Fruit fly (Drosophila melanogaster) whole organism, embryonic: ENCODE measurements around the gene Ptp10D.

Experiments used
- Ada2b ChIP-seq: fragments of 200-800 bp; sonication (Bioruptor generic); IDR thresholded peaks from 2 replicates; pipeline ENCODE4 v1.3.6; 2022; ENCODE audit warnings: missing biosample characterization, missing genetic modification characterization
- CG10209 ChIP-seq: fragments of 200-800 bp; sonication (Bioruptor generic); optimal IDR thresholded peaks from 3 replicates; lab custom pipeline; 2017; ENCODE audit warnings: missing biosample characterization, mild to moderate bottlenecking, missing genetic modification characterization, missing genetic modification reagents
- CG1024 ChIP-seq: fragments of 200-800 bp; sonication (Bioruptor generic); IDR thresholded peaks from 2 replicates; pipeline ENCODE4 v1.3.6; 2022; ENCODE audit warnings: missing biosample characterization, missing genetic modification characterization
- CG10565 ChIP-seq: fragments of 200-800 bp; sonication (Bioruptor generic); optimal IDR thresholded peaks from 3 replicates; lab custom pipeline; 2016; ENCODE audit warnings: missing biosample characterization, mild to moderate bottlenecking, missing genetic modification characterization
- CG11696 ChIP-seq: fragments of 200-800 bp; sonication (Bioruptor generic); IDR thresholded peaks from 2 replicates; pipeline ENCODE4 v1.3.6; 2022; ENCODE audit warnings: missing biosample characterization, missing genetic modification characterization
- CG12299 ChIP-seq: fragments of 200-800 bp; sonication (Bioruptor generic); optimal IDR thresholded peaks from 2 replicates; lab custom pipeline; 2018; ENCODE audit warnings: missing biosample characterization, mild to moderate bottlenecking, missing genetic modification characterization
- CG12391 ChIP-seq: fragments of 200-800 bp; sonication (Bioruptor generic); optimal IDR thresholded peaks from 3 replicates; lab custom pipeline; 2018; ENCODE audit warnings: missing biosample characterization, mild to moderate bottlenecking, missing genetic modification characterization, moderate library complexity
- CG14050 ChIP-seq: fragments of 200-800 bp; sonication (Bioruptor generic); IDR thresholded peaks from 3 replicates; pipeline ENCODE4 v1.3.6; 2022; ENCODE audit warnings: missing biosample characterization, missing genetic modification characterization
- CG14965 ChIP-seq: fragments of 200-800 bp; sonication (Bioruptor generic); optimal IDR thresholded peaks from 2 replicates; lab custom pipeline; 2016; ENCODE audit warnings: missing biosample characterization, missing genetic modification characterization, borderline replicate concordance
- CG18476 ChIP-seq: fragments of 200-800 bp; sonication (Bioruptor generic); optimal IDR thresholded peaks from 2 replicates; lab custom pipeline; 2016; ENCODE audit warnings: missing biosample characterization, mild to moderate bottlenecking, missing genetic modification characterization
- CG31224 ChIP-seq: fragments of 200-800 bp; sonication (Bioruptor generic); IDR thresholded peaks from 2 replicates; pipeline ENCODE4 v1.3.6; 2022; ENCODE audit warnings: missing biosample characterization, missing genetic modification characterization
- CG3163 ChIP-seq: fragments of 200-800 bp; sonication (Bioruptor generic); optimal IDR thresholded peaks from 3 replicates; lab custom pipeline; 2016; ENCODE audit warnings: missing biosample characterization, missing genetic modification characterization
- CG34376 ChIP-seq: fragments of 200-800 bp; sonication (Bioruptor generic); optimal IDR thresholded peaks from 2 replicates; lab custom pipeline; 2018; ENCODE audit warnings: missing biosample characterization, mild to moderate bottlenecking, missing genetic modification characterization
- CG34422 ChIP-seq: fragments of 200-800 bp; sonication (Bioruptor generic); IDR thresholded peaks from 3 replicates; pipeline ENCODE4 v1.3.6; 2022; ENCODE audit warnings: missing biosample characterization, missing genetic modification characterization
- CG4424 ChIP-seq: fragments of 200-800 bp; sonication (Bioruptor generic); optimal IDR thresholded peaks from 3 replicates; lab custom pipeline; 2016; ENCODE audit warnings: missing biosample characterization, missing genetic modification characterization
- CG4730 ChIP-seq: fragments of 200-800 bp; sonication (Bioruptor generic); IDR thresholded peaks from 2 replicates; pipeline ENCODE4 v1.3.6; 2022; ENCODE audit warnings: missing biosample characterization, missing genetic modification characterization
- CG7963 ChIP-seq: fragments of 200-800 bp; sonication (Bioruptor generic); IDR thresholded peaks from 3 replicates; pipeline ENCODE4 v1.3.6; 2022; ENCODE audit warnings: missing biosample characterization, missing genetic modification characterization; ENCODE audit not compliant: partially characterized antibody
- CkIIα-i1 ChIP-seq: fragments of 200-800 bp; sonication (Bioruptor generic); IDR thresholded peaks from 2 replicates; pipeline ENCODE4 v1.3.6; 2022; ENCODE audit warnings: missing biosample characterization, missing genetic modification characterization
- CoRest ChIP-seq: fragments of 200-800 bp; sonication (Bioruptor generic); optimal IDR thresholded peaks from 3 replicates; lab custom pipeline; 2018; ENCODE audit warnings: missing biosample characterization, mild to moderate bottlenecking, missing genetic modification characterization, moderate library complexity
- Eip74EF ChIP-seq, 2 experiments: fragments of 200-800 bp in 1 of 2; fragments of >200 bp in 1 of 2; sonication (Bioruptor generic) in 1 of 2; optimal IDR thresholded peaks; 2 replicates each; lab custom pipeline; 2017 to 2019; ENCODE audit warnings: missing biosample characterization in 2 of 2, missing genetic modification characterization in 2 of 2, mild to moderate bottlenecking in 1 of 2, moderate library complexity in 1 of 2
- H15 ChIP-seq: fragments of 200-800 bp; sonication (Bioruptor generic); IDR thresholded peaks from 3 replicates; pipeline ENCODE4 v1.3.6; 2022; ENCODE audit warnings: missing biosample characterization, missing genetic modification characterization
- Hsf ChIP-seq: fragments of 200-800 bp; sonication (Bioruptor generic); optimal IDR thresholded peaks from 3 replicates; lab custom pipeline; 2016; ENCODE audit warnings: missing biosample characterization, missing genetic modification characterization
- Max ChIP-seq: fragments of 200-800 bp; sonication (Bioruptor generic); optimal IDR thresholded peaks from 2 replicates; lab custom pipeline; 2016; ENCODE audit warnings: missing biosample characterization, mild to moderate bottlenecking, missing genetic modification characterization
- Mes4 ChIP-seq: fragments of 200-800 bp; sonication (Bioruptor generic); optimal IDR thresholded peaks from 2 replicates; lab custom pipeline; 2016; ENCODE audit warnings: missing biosample characterization, missing genetic modification characterization
- Myb ChIP-seq: fragments of 200-800 bp; sonication (Bioruptor generic); optimal IDR thresholded peaks from 2 replicates; lab custom pipeline; 2016; ENCODE audit warnings: missing biosample characterization, missing genetic modification characterization
- Neu2 ChIP-seq: fragments of 200-800 bp; sonication (Bioruptor generic); optimal IDR thresholded peaks from 3 replicates; lab custom pipeline; 2016; ENCODE audit warnings: missing biosample characterization, missing genetic modification characterization, borderline replicate concordance
- PHDP ChIP-seq: fragments of 200-800 bp; sonication (Bioruptor generic); optimal IDR thresholded peaks from 3 replicates; lab custom pipeline; 2018; ENCODE audit warnings: missing biosample characterization, mild to moderate bottlenecking, missing genetic modification characterization, moderate library complexity
- Poxn ChIP-seq: fragments of 200-800 bp; sonication (Bioruptor generic); IDR thresholded peaks from 2 replicates; pipeline ENCODE4 v1.3.6; 2022; ENCODE audit warnings: missing biosample characterization, missing genetic modification characterization
- Six4 ChIP-seq: fragments of 200-800 bp; sonication (Bioruptor generic); optimal IDR thresholded peaks from 2 replicates; lab custom pipeline; 2016; ENCODE audit warnings: missing biosample characterization, missing genetic modification characterization
- Trl ChIP-seq, 3 experiments: fragments of >200 bp in 2 of 3; fragments of 200-800 bp in 1 of 3; sonication (Bioruptor generic) in 1 of 3; optimal IDR thresholded peaks; 2 replicates in 1 of 3; 3 replicates in 2 of 3; lab custom pipeline; 2016 to 2017; ENCODE audit warnings: missing biosample characterization in 1 of 3, missing genetic modification characterization in 1 of 3
- ap ChIP-seq: fragments of 200-800 bp; sonication (Bioruptor generic); IDR thresholded peaks from 2 replicates; pipeline ENCODE4 v1.3.6; 2022; ENCODE audit warnings: missing biosample characterization, missing genetic modification characterization
- cato ChIP-seq: fragments of 200-800 bp; sonication (Bioruptor generic); optimal IDR thresholded peaks from 2 replicates; lab custom pipeline; 2016; ENCODE audit warnings: missing biosample characterization, missing genetic modification characterization, borderline replicate concordance
- dati ChIP-seq: fragments of 200-800 bp; sonication (Bioruptor generic); IDR thresholded peaks from 2 replicates; pipeline ENCODE4 v1.3.6; 2022; ENCODE audit warnings: missing biosample characterization, missing genetic modification characterization
- disco-r ChIP-seq: fragments of 200-800 bp; sonication (Bioruptor generic); optimal IDR thresholded peaks from 2 replicates; lab custom pipeline; 2016; ENCODE audit warnings: missing biosample characterization, missing genetic modification characterization
- emc ChIP-seq: fragments of 200-800 bp; sonication (Bioruptor generic); optimal IDR thresholded peaks from 2 replicates; lab custom pipeline; 2016; ENCODE audit warnings: missing biosample characterization, missing genetic modification characterization
- esg ChIP-seq: fragments of 200-800 bp; sonication (Bioruptor generic); conservative IDR thresholded peaks from 2 replicates; pipeline ENCODE4 v1.3.6; 2022; ENCODE audit warnings: missing biosample characterization, missing genetic modification characterization
- eyg ChIP-seq: fragments of 200-800 bp; sonication (Bioruptor generic); optimal IDR thresholded peaks from 3 replicates; lab custom pipeline; 2016; ENCODE audit warnings: missing biosample characterization, missing genetic modification characterization
- gfzf ChIP-seq: fragments of 200-800 bp; sonication (Bioruptor generic); optimal IDR thresholded peaks from 2 replicates; lab custom pipeline; 2016; ENCODE audit warnings: missing biosample characterization, mild to moderate bottlenecking, missing genetic modification characterization, moderate library complexity
- her ChIP-seq: fragments of 200-800 bp; sonication (Bioruptor generic); optimal IDR thresholded peaks from 2 replicates; lab custom pipeline; 2016; ENCODE audit warnings: missing biosample characterization, missing genetic modification characterization
- inv ChIP-seq: fragments of 200-800 bp; sonication (Bioruptor generic); IDR thresholded peaks from 2 replicates; pipeline ENCODE4 v1.3.6; 2022; ENCODE audit warnings: missing biosample characterization, missing genetic modification characterization; ENCODE audit not compliant: partially characterized antibody
- org-1 ChIP-seq: fragments of 200-800 bp; sonication (Bioruptor generic); optimal IDR thresholded peaks from 2 replicates; lab custom pipeline; 2017; ENCODE audit warnings: missing biosample characterization, missing genetic modification characterization
- prd ChIP-seq, 3 experiments: fragments of >200 bp in 2 of 3; fragments of 200-800 bp in 1 of 3; sonication (Bioruptor generic) in 1 of 3; optimal IDR thresholded peaks in 2 of 3; IDR thresholded peaks in 1 of 3; 2 replicates in 2 of 3; 3 replicates in 1 of 3; pipeline versions ENCODE4 v1.3.6 to Lab custom; 2017 to 2022; ENCODE audit warnings: missing biosample characterization in 1 of 3, missing genetic modification characterization in 1 of 3
- schlank ChIP-seq: fragments of 200-800 bp; sonication (Bioruptor generic); optimal IDR thresholded peaks from 2 replicates; lab custom pipeline; 2018; ENCODE audit warnings: missing biosample characterization, mild to moderate bottlenecking, missing genetic modification characterization
- sr ChIP-seq: fragments of 200-800 bp; sonication (Bioruptor generic); IDR thresholded peaks from 3 replicates; pipeline ENCODE4 v1.3.6; 2022; ENCODE audit warnings: missing biosample characterization, missing genetic modification characterization
- sug ChIP-seq: fragments of 200-800 bp; optimal IDR thresholded peaks from 2 replicates; lab custom pipeline; 2019; ENCODE audit warnings: missing biosample characterization, mild to moderate bottlenecking, missing genetic modification characterization, moderate library complexity
- wek ChIP-seq: fragments of 200-800 bp; sonication (Bioruptor generic); optimal IDR thresholded peaks from 3 replicates; lab custom pipeline; 2018; ENCODE audit warnings: missing biosample characterization, mild to moderate bottlenecking, missing genetic modification characterization, moderate library complexity
- zen2 ChIP-seq: fragments of 200-800 bp; sonication (Bioruptor generic); IDR thresholded peaks from 3 replicates; pipeline ENCODE4 v1.3.6; 2022; ENCODE audit warnings: missing biosample characterization, missing genetic modification characterization; ENCODE audit not compliant: partially characterized antibody
- zfh1 ChIP-seq: fragments of 200-800 bp; sonication (Bioruptor generic); IDR thresholded peaks from 3 replicates; pipeline ENCODE4 v1.3.6; 2022; ENCODE audit warnings: missing biosample characterization, missing genetic modification characterization

The Ptp10D gene

dm6 chrX:11709799-11710720, 88.2 kb downstream of the Ptp10D start, which contains the start of gene FucT6 (continued):
- TF ChIP-seq Neu2 (GFP tag; lab: Kevin White, UChicago) = no peak
- TF ChIP-seq emc (GFP tag; lab: Kevin White, UChicago) = no peak
- TF ChIP-seq Hsf (GFP tag; lab: Kevin White, UChicago) = no peak
- TF ChIP-seq Ada2b (GFP tag; lab: Robert Waterston, UW) = no peak
- TF ChIP-seq CG4730 (GFP tag; lab: Robert Waterston, UW) = no peak
- peak; percentile 85 for TF ChIP-seq CG7963
- TF ChIP-seq H15 (GFP tag; lab: Robert Waterston, UW) = no peak
- peak; percentile 9 for TF ChIP-seq her (GFP tag; lab: Kevin White, UChicago)
- no peak for TF ChIP-seq ap (GFP tag; lab: Robert Waterston, UW)
- no peak for TF ChIP-seq CG3163 (GFP tag; lab: Kevin White, UChicago)
- no peak for TF ChIP-seq org-1 (GFP tag; lab: Kevin White, UChicago)
- no peak for TF ChIP-seq CG34376
- TF ChIP-seq CG1024 (GFP tag; lab: Robert Waterston, UW) = no peak
- TF ChIP-seq CG18476 (GFP tag; lab: Kevin White, UChicago) = no peak
- peak; percentile 76 for TF ChIP-seq zen2 (GFP tag; lab: Robert Waterston, UW)
- TF ChIP-seq eyg (GFP tag; lab: Kevin White, UChicago) = no peak
- TF ChIP-seq CoRest (tag; lab: Kevin White, UChicago) = peak; percentile 58
- no peak for TF ChIP-seq disco-r (GFP tag; lab: Kevin White, UChicago)
- peak; percentile 23 for TF ChIP-seq gfzf (GFP tag; lab: Kevin White, UChicago)
- TF ChIP-seq CG12391 (tag; lab: Kevin White, UChicago) = peak; percentile 16
- no peak for TF ChIP-seq CG10565 (GFP tag; lab: Kevin White, UChicago)
- no peak for TF ChIP-seq Six4 (GFP tag; lab: Kevin White, UChicago)
- peak; percentile 99 for TF ChIP-seq Myb (GFP tag; lab: Kevin White, UChicago)
- TF ChIP-seq CG14965 (GFP tag; lab: Kevin White, UChicago) = no peak
- TF ChIP-seq prd (optimal IDR thresholded peaks at IDR 0.05; lab: Kevin White, UChicago) = no peak
- TF ChIP-seq prd (GFP tag; IDR thresholded peaks at IDR 0.05; lab: Robert Waterston, UW) = no peak
- no peak for TF ChIP-seq schlank (tag; lab: Kevin White, UChicago)
- no peak for TF ChIP-seq cato (GFP tag; lab: Kevin White, UChicago)
- no peak for TF ChIP-seq Mes4 (GFP tag; lab: Kevin White, UChicago)
- no peak for TF ChIP-seq esg
- TF ChIP-seq Eip74EF (GFP tag; optimal IDR thresholded peaks at IDR 0.05; lab: Kevin White, UChicago) = peak in 1 of 2 experiments; percentile 32
- TF ChIP-seq CkIIα-i1 = no peak
- peak; percentile 6 for TF ChIP-seq CG10209 (GFP tag; lab: Kevin White, UChicago)
- no peak for TF ChIP-seq CG34422 (GFP tag; lab: Robert Waterston, UW)
- no peak for TF ChIP-seq Poxn
- TF ChIP-seq CG12299 (tag; lab: Kevin White, UChicago) = no peak
- no peak for TF ChIP-seq CG4424 (GFP tag; lab: Kevin White, UChicago)
- TF ChIP-seq CG31224 = no peak
- TF ChIP-seq PHDP = peak; percentile 17
- TF ChIP-seq Max (GFP tag; lab: Kevin White, UChicago) = peak; percentile 5
- no peak for TF ChIP-seq zfh1 (GFP tag; lab: Robert Waterston, UW)
- TF ChIP-seq Trl (optimal IDR thresholded peaks at IDR 0.05; lab: Kevin White, UChicago) = peak; percentile 35 to 56
- TF ChIP-seq Trl (GFP tag; optimal IDR thresholded peaks at IDR 0.05; lab: Kevin White, UChicago) = no peak
- TF ChIP-seq sug (tag; lab: Kevin White, UChicago) = no peak
- TF ChIP-seq wek (GFP tag; lab: Kevin White, UChicago) = no peak
- peak; percentile 79 for TF ChIP-seq inv (GFP tag; lab: Robert Waterston, UW)
- TF ChIP-seq dati (GFP tag; lab: Robert Waterston, UW) = no peak
- no peak for TF ChIP-seq sr (GFP tag; lab: Robert Waterston, UW)
- TF ChIP-seq CG11696 = no peak
- no peak for TF ChIP-seq CG14050 (GFP tag; lab: Robert Waterston, UW)
